Fruit fly (Drosophila melanogaster) whole organism, embryonic: ENCODE data around the gene CG7695.

Experiments
- ATbp ChIP-seq: fragments of 200-800 bp; sonication (Bioruptor generic); optimal IDR thresholded peaks from 2 replicates; lab custom pipeline; 2017; ENCODE audit warnings: missing biosample characterization, mild to moderate bottlenecking, missing genetic modification characterization, missing genetic modification reagents
- Awh ChIP-seq: fragments of 200-800 bp; sonication (Bioruptor generic); IDR thresholded peaks from 2 replicates; pipeline ENCODE4, ENCODE4 v1.3.6; 2022; ENCODE audit warnings: missing biosample characterization, missing genetic modification characterization
- Blimp-1 ChIP-seq: fragments of 200-800 bp; sonication (Bioruptor generic); optimal IDR thresholded peaks from 3 replicates; lab custom pipeline; 2018; ENCODE audit warnings: missing biosample characterization, missing genetic modification characterization, mild to moderate bottlenecking, moderate library complexity, missing genetic modification reagents
- CG11504 ChIP-seq: fragments of 200-800 bp; sonication (Bioruptor generic); optimal IDR thresholded peaks from 3 replicates; lab custom pipeline; 2019; ENCODE audit warnings: missing biosample characterization, mild to moderate bottlenecking, missing genetic modification characterization, moderate library complexity
- CG11695 ChIP-seq: fragments of 200-800 bp; sonication (Bioruptor generic); IDR thresholded peaks from 3 replicates; pipeline ENCODE4 v1.3.6; 2022; ENCODE audit warnings: missing biosample characterization, missing genetic modification characterization
- CG12155 ChIP-seq: fragments of 200-800 bp; sonication (Bioruptor generic); optimal IDR thresholded peaks from 3 replicates; lab custom pipeline; 2016; ENCODE audit warnings: missing biosample characterization, missing genetic modification characterization
- CG13775 ChIP-seq: fragments of 200-800 bp; sonication (Bioruptor generic); optimal IDR thresholded peaks from 3 replicates; lab custom pipeline; 2017; ENCODE audit warnings: missing biosample characterization, mild to moderate bottlenecking, missing genetic modification characterization
- CG13894 ChIP-seq: fragments of 200-800 bp; sonication (Bioruptor generic); optimal IDR thresholded peaks from 3 replicates; lab custom pipeline; 2018; ENCODE audit warnings: missing biosample characterization, mild to moderate bottlenecking, missing genetic modification characterization, moderate library complexity
- CG15601 ChIP-seq: fragments of 200-800 bp; sonication (Bioruptor generic); optimal IDR thresholded peaks from 3 replicates; lab custom pipeline; 2019; ENCODE audit warnings: missing biosample characterization, mild to moderate bottlenecking, missing genetic modification characterization, moderate library complexity
- CG17612 ChIP-seq: fragments of 200-800 bp; sonication (Bioruptor generic); IDR thresholded peaks from 2 replicates; pipeline ENCODE4 v1.3.6; 2022; ENCODE audit warnings: missing biosample characterization, missing genetic modification characterization
- CG3065 ChIP-seq: fragments of 200-800 bp; sonication (Bioruptor generic); optimal IDR thresholded peaks from 2 replicates; lab custom pipeline; 2016; ENCODE audit warnings: missing biosample characterization, missing genetic modification characterization
- CG33213 ChIP-seq: fragments of 200-800 bp; sonication (Bioruptor generic); optimal IDR thresholded peaks from 3 replicates; lab custom pipeline; 2016; ENCODE audit warnings: missing biosample characterization, missing genetic modification characterization
- CG3407 ChIP-seq: fragments of 200-800 bp; sonication (Bioruptor generic); optimal IDR thresholded peaks from 2 replicates; lab custom pipeline; 2018; ENCODE audit warnings: missing biosample characterization, mild to moderate bottlenecking, missing genetic modification characterization
- CG6765 ChIP-seq: fragments of 200-800 bp; sonication (Bioruptor generic); optimal IDR thresholded peaks from 3 replicates; lab custom pipeline; 2017; ENCODE audit warnings: missing biosample characterization, mild to moderate bottlenecking, missing genetic modification characterization
- CG6791 ChIP-seq: fragments of 200-800 bp; sonication (Bioruptor generic); IDR thresholded peaks from 3 replicates; pipeline ENCODE4 v1.3.6; 2022; ENCODE audit warnings: missing biosample characterization, missing genetic modification characterization; ENCODE audit not compliant: partially characterized antibody
- CG7839 ChIP-seq: fragments of 200-800 bp; sonication (Bioruptor generic); optimal IDR thresholded peaks from 3 replicates; lab custom pipeline; 2018; ENCODE audit warnings: missing biosample characterization, mild to moderate bottlenecking, missing genetic modification characterization, moderate library complexity
- CG8290 ChIP-seq, 3 experiments: fragments of 200-800 bp; sonication (Bioruptor generic); optimal IDR thresholded peaks; 2 replicates each; lab custom pipeline; 2016 to 2019; ENCODE audit warnings: missing biosample characterization in 3 of 3, missing genetic modification characterization in 3 of 3, mild to moderate bottlenecking in 2 of 3, moderate library complexity in 1 of 3
- Dfd ChIP-seq, 2 experiments: fragments of >200 bp; optimal IDR thresholded peaks; 2 replicates each; lab custom pipeline; 2017; ENCODE audit warnings: missing biosample characterization in 2 of 2, missing genetic modification characterization in 2 of 2
- ERR ChIP-seq: fragments of 200-800 bp; sonication (Bioruptor generic); optimal IDR thresholded peaks from 2 replicates; lab custom pipeline; 2016; ENCODE audit warnings: missing biosample characterization, missing genetic modification characterization
- Fer2 ChIP-seq: fragments of 200-800 bp; sonication (Bioruptor generic); optimal IDR thresholded peaks from 2 replicates; lab custom pipeline; 2018; ENCODE audit warnings: missing biosample characterization, mild to moderate bottlenecking, missing genetic modification characterization, moderate library complexity
- HHEX ChIP-seq: fragments of 200-800 bp; sonication (Bioruptor generic); optimal IDR thresholded peaks from 3 replicates; lab custom pipeline; 2017; ENCODE audit warnings: missing biosample characterization, mild to moderate bottlenecking, missing genetic modification characterization, missing genetic modification reagents
- HmgD ChIP-seq: fragments of 200-800 bp; sonication (Bioruptor generic); optimal IDR thresholded peaks from 3 replicates; lab custom pipeline; 2016; ENCODE audit warnings: missing biosample characterization, missing genetic modification characterization
- Hmx ChIP-seq: fragments of 200-800 bp; sonication (Bioruptor generic); optimal IDR thresholded peaks from 2 replicates; lab custom pipeline; 2016; ENCODE audit warnings: missing biosample characterization, missing genetic modification characterization
- Med ChIP-seq: fragments of 200-800 bp; sonication (Bioruptor generic); peaks from one replicate; lab custom pipeline; 2016; ENCODE audit warnings: missing biosample characterization, missing genetic modification characterization, mild to moderate bottlenecking, inconsistent platforms, moderate library complexity
- NC2β ChIP-seq: fragments of 200-800 bp; sonication (Bioruptor generic); optimal IDR thresholded peaks from 2 replicates; lab custom pipeline; 2016; ENCODE audit warnings: missing biosample characterization, missing genetic modification characterization
- Oaz ChIP-seq: fragments of 200-800 bp; sonication (Bioruptor generic); IDR thresholded peaks from 2 replicates; pipeline ENCODE4 v1.3.6; 2022; ENCODE audit warnings: missing biosample characterization, missing genetic modification characterization
- Oli ChIP-seq: fragments of 200-800 bp; sonication (Bioruptor generic); optimal IDR thresholded peaks from 2 replicates; lab custom pipeline; 2018; ENCODE audit warnings: missing biosample characterization, mild to moderate bottlenecking, missing genetic modification characterization, moderate library complexity
- Pdp1 ChIP-seq, 2 experiments: fragments of 200-800 bp; sonication (Bioruptor generic); optimal IDR thresholded peaks; 3 replicates each; lab custom pipeline; 2016; ENCODE audit warnings: missing biosample characterization in 2 of 2, missing genetic modification characterization in 2 of 2, mild to moderate bottlenecking in 1 of 2, moderate library complexity in 1 of 2
- Six4 ChIP-seq: fragments of 200-800 bp; sonication (Bioruptor generic); optimal IDR thresholded peaks from 2 replicates; lab custom pipeline; 2016; ENCODE audit warnings: missing biosample characterization, missing genetic modification characterization
- bsh ChIP-seq, 2 experiments: fragments of 200-800 bp; sonication (Bioruptor generic); optimal IDR thresholded peaks; 2 replicates each; lab custom pipeline; 2017 to 2018; ENCODE audit warnings: mild to moderate bottlenecking in 2 of 2, missing biosample characterization in 2 of 2, missing genetic modification characterization in 2 of 2, moderate library complexity in 1 of 2
- chm ChIP-seq: fragments of 200-800 bp; sonication (Bioruptor generic); IDR thresholded peaks from 2 replicates; pipeline ENCODE4 v1.3.6; 2022; ENCODE audit warnings: missing biosample characterization, missing genetic modification characterization
- dmrt11E ChIP-seq: fragments of 200-800 bp; sonication (Bioruptor generic); optimal IDR thresholded peaks from 3 replicates; lab custom pipeline; 2018; ENCODE audit warnings: missing biosample characterization, mild to moderate bottlenecking, missing genetic modification characterization, moderate library complexity
- ewg ChIP-seq: fragments of 200-800 bp; sonication (Bioruptor generic); optimal IDR thresholded peaks from 3 replicates; lab custom pipeline; 2017; ENCODE audit warnings: mild to moderate bottlenecking, missing biosample characterization, missing genetic modification reagents, missing genetic modification characterization
- fd102C ChIP-seq: fragments of 200-800 bp; sonication (Bioruptor generic); optimal IDR thresholded peaks from 2 replicates; lab custom pipeline; 2018; ENCODE audit warnings: missing biosample characterization, mild to moderate bottlenecking, missing genetic modification characterization, moderate library complexity
- gsb ChIP-seq: fragments of 200-800 bp; sonication (Bioruptor generic); IDR thresholded peaks from 2 replicates; pipeline ENCODE4 v1.3.6; 2022; ENCODE audit warnings: missing biosample characterization, missing genetic modification characterization
- ham ChIP-seq: fragments of 200-800 bp; sonication (Bioruptor generic); IDR thresholded peaks from 2 replicates; pipeline ENCODE4 v1.3.6; 2022; ENCODE audit warnings: missing biosample characterization, missing genetic modification characterization
- hth ChIP-seq: fragments of >200 bp; optimal IDR thresholded peaks from 2 replicates; lab custom pipeline; 2017; ENCODE audit warnings: inconsistent platforms
- nmo ChIP-seq: fragments of 200-800 bp; sonication (Bioruptor generic); optimal IDR thresholded peaks from 2 replicates; lab custom pipeline; 2018; ENCODE audit warnings: missing biosample characterization, mild to moderate bottlenecking, missing genetic modification characterization, moderate library complexity
- org-1 ChIP-seq: fragments of 200-800 bp; sonication (Bioruptor generic); optimal IDR thresholded peaks from 2 replicates; lab custom pipeline; 2017; ENCODE audit warnings: missing biosample characterization, missing genetic modification characterization
- peb ChIP-seq: fragments of 200-800 bp; sonication (Bioruptor generic); IDR thresholded peaks from 2 replicates; pipeline ENCODE4 v1.3.6; 2022; ENCODE audit warnings: missing biosample characterization, missing genetic modification characterization
- prd ChIP-seq, 3 experiments: fragments of >200 bp in 2 of 3; fragments of 200-800 bp in 1 of 3; sonication (Bioruptor generic) in 1 of 3; optimal IDR thresholded peaks in 2 of 3; IDR thresholded peaks in 1 of 3; 2 replicates in 2 of 3; 3 replicates in 1 of 3; pipeline versions ENCODE4 v1.3.6 to Lab custom; 2017 to 2022; ENCODE audit warnings: missing biosample characterization in 1 of 3, missing genetic modification characterization in 1 of 3
- psq ChIP-seq: fragments of 200-800 bp; sonication (Bioruptor generic); optimal IDR thresholded peaks from 2 replicates; lab custom pipeline; 2017; ENCODE audit warnings: missing biosample characterization, missing genetic modification characterization
- pzg ChIP-seq: fragments of 200-800 bp; sonication (Bioruptor generic); optimal IDR thresholded peaks from 3 replicates; lab custom pipeline; 2018; ENCODE audit warnings: missing biosample characterization, mild to moderate bottlenecking, missing genetic modification characterization, moderate library complexity
- ro ChIP-seq: fragments of 200-800 bp; sonication (Bioruptor generic); IDR thresholded peaks from 2 replicates; pipeline ENCODE4 v1.3.6; 2022; ENCODE audit warnings: missing biosample characterization, missing genetic modification characterization
- salm ChIP-seq: fragments of 200-800 bp; sonication (Bioruptor generic); optimal IDR thresholded peaks from 2 replicates; lab custom pipeline; 2018; ENCODE audit warnings: missing biosample characterization, mild to moderate bottlenecking, missing genetic modification characterization
- so ChIP-seq: fragments of 200-800 bp; sonication (Bioruptor generic); IDR thresholded peaks from 3 replicates; pipeline ENCODE4 v1.3.6; 2022; ENCODE audit warnings: missing biosample characterization, missing genetic modification characterization
- tna ChIP-seq: fragments of 200-800 bp; sonication (Bioruptor generic); IDR thresholded peaks from 2 replicates; pipeline ENCODE4 v1.3.6; 2022; ENCODE audit warnings: missing biosample characterization, missing genetic modification characterization; ENCODE audit not compliant: partially characterized antibody
- vfl ChIP-seq: fragments of 200-800 bp; sonication (Bioruptor generic); optimal IDR thresholded peaks from 2 replicates; lab custom pipeline; 2016; ENCODE audit warnings: missing biosample characterization, missing genetic modification characterization

The CG7695 gene

DNA sequence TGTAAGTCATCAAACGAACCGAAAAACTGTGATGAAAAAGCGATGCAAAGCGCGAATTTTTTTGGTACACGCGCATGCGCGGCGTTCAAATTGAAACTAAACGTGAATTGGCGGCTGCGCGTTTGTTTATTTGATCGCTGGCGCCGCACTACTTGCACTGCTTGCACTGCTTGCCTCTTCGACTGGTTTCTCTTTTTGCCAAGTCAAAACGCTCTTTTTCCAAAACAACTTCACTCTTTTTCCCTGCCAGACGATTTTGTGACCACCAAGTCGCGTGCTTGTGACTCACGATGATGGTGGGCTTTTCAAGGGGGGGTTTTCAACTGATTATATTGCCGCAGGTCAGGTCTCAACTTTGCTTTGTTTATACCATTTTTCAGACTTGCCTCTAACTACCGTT is 3.9 kb upstream of the CG7695 start, which contains the start of gene CG14304 (continued):
- no peak for TF ChIP-seq CG7839
- TF ChIP-seq CG3407 (GFP tag; lab: Kevin White, UChicago): no peak
- no peak for TF ChIP-seq Oli (tag; lab: Kevin White, UChicago)
- TF ChIP-seq CG15601: peak; percentile 74
- no peak for TF ChIP-seq CG8290 (GFP tag; optimal IDR thresholded peaks at IDR 0.05; lab: Kevin White, UChicago)
- TF ChIP-seq CG8290 (tag; optimal IDR thresholded peaks at IDR 0.05; lab: Kevin White, UChicago): no peak
- TF ChIP-seq Awh: no peak
- TF ChIP-seq CG6765 (GFP tag; lab: Kevin White, UChicago): no peak
- no peak for TF ChIP-seq pzg (GFP tag; lab: Kevin White, UChicago)
- no peak for TF ChIP-seq CG17612 (GFP tag; lab: Robert Waterston, UW)
- TF ChIP-seq Oaz (GFP tag; lab: Robert Waterston, UW): no peak
- TF ChIP-seq nmo (GFP tag; lab: Kevin White, UChicago): no peak
- TF ChIP-seq ewg (GFP tag; lab: Kevin White, UChicago): peak; percentile 31
- TF ChIP-seq Med (GFP tag; lab: Kevin White, UChicago): no peak

DNA sequence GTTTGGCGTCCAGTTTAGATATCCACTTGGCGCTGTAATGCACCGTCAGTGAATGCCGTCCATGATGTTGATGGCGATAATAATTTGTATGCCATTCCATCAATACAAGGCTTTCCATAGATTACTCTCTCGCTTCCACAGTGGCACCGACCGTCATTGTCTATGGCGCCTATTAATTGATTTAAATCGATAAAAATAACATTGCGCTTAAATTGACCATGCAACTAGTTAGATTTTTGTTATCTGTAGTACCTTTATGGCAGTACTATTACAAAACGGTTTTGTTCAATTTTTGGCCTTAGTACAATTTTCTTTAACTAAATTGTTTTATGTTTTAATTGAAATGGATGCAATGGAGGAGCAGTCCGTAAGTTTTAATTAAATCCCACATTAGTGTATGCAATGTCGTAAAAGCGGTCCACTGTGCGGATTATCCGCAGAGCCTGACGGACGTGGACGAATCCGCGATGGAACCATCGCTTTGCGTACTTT is 2.2 kb upstream of the CG7695 start:
- peak; percentile 44 for TF ChIP-seq CG13775 (GFP tag; lab: Kevin White, UChicago)
- no peak for TF ChIP-seq org-1
- no peak for TF ChIP-seq peb (GFP tag; lab: Robert Waterston, UW)
- TF ChIP-seq bsh (GFP tag; optimal IDR thresholded peaks at IDR 0.05; lab: Kevin White, UChicago): peak in 1 of 2 experiments; percentile 4
- TF ChIP-seq tna (GFP tag; lab: Robert Waterston, UW): no peak
- no peak for TF ChIP-seq so
- TF ChIP-seq prd (optimal IDR thresholded peaks at IDR 0.05; lab: Kevin White, UChicago): no peak
- TF ChIP-seq prd (GFP tag; IDR thresholded peaks at IDR 0.05; lab: Robert Waterston, UW): no peak
- no peak for TF ChIP-seq CG13894 (tag; lab: Kevin White, UChicago)
- TF ChIP-seq CG33213 (GFP tag; lab: Kevin White, UChicago): no peak
- no peak for TF ChIP-seq Blimp-1 (GFP tag; lab: Kevin White, UChicago)
- TF ChIP-seq ATbp (GFP tag; lab: Kevin White, UChicago): no peak
- TF ChIP-seq Pdp1 (GFP tag; optimal IDR thresholded peaks at IDR 0.05; lab: Kevin White, UChicago): no peak
- TF ChIP-seq NC2β (GFP tag; lab: Kevin White, UChicago): no peak
- TF ChIP-seq gsb (GFP tag; lab: Robert Waterston, UW): no peak
- TF ChIP-seq CG3065: no peak
- no peak for TF ChIP-seq ro (GFP tag; lab: Robert Waterston, UW)
- no peak for TF ChIP-seq Six4
- TF ChIP-seq fd102C: no peak

DNA sequence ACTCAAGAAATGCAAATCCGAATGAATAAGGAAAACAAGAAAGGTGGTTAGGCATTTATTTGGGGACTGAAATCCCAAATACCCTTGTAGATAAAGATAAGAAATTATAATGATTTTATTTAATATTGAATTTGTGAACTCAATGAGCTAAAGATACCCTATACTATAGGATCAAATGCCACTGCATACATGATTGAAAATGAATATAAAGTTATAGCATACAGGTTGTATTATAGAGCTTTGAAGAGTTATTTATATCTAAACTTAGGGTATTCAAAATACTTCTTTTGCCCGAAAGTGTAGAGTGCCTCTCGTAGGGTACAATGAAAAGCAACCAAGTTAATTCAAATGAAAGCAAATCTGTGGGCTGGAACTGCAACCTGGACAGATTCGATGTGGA is 1.3 kb downstream of the CG7695 start:
- no peak for TF ChIP-seq CG6791
- no peak for TF ChIP-seq salm (tag; lab: Kevin White, UChicago)

DNA sequence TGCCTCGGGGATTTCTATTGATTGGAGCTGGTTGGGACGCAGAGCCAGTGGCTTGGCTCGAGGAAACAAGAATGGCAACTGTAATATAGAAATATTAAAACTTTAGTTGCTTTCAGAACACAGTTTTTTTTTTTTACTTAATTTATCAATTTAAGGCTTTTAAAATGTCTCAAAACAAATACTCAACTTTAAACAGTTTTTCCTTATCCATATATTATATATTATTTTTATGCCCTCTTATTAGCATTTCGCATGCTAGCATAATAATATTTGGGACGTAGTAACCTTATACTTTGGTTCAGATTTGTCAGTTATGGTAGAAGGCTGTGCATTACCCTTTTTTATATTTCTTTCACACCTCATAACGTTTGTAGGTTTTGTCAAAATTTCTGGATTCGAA is 18.9 kb downstream of the CG7695 start, which contains the start of gene Tssk:
Tssk (plus strand) TSS at position 301 of the 400 bp plus-strand sequence.
- TF ChIP-seq CG11504 (no peak), Fer2 (tag; lab: Kevin White, UChicago) (no peak), psq (no peak), hth (lab: Kevin White, UChicago) (no peak), HHEX (GFP tag; lab: Kevin White, UChicago) (no peak), CG12155 (GFP tag; lab: Kevin White, UChicago) (no peak), chm (GFP tag; lab: Robert Waterston, UW) (no peak), Hmx (no peak), HmgD (no peak), Dfd (GFP tag; optimal IDR thresholded peaks at IDR 0.05; lab: Kevin White, UChicago) (no peak), CG11695 (no peak), vfl (GFP tag; lab: Kevin White, UChicago) (no peak), ham (no peak), dmrt11E (tag; lab: Kevin White, UChicago) (no peak), ERR (GFP tag; lab: Kevin White, UChicago) (no peak)
